Worm (Caenorhabditis elegans) whole organism, late embryonic: Measurements from ENCODE around the gene snpc-1.2.

Experiments used
- F13H6.1 ChIP-seq: sonication (generic microtip); optimal IDR thresholded peaks from 2 replicates; lab custom pipeline; 2016; ENCODE audit warnings: missing genetic modification characterization, missing compliant biosample characterization
- K02D7.2 ChIP-seq: sonication (generic microtip); optimal IDR thresholded peaks from 2 replicates; lab custom pipeline; 2017; ENCODE audit warnings: mild to moderate bottlenecking, missing genetic modification characterization, missing compliant biosample characterization
- K09A11.1 ChIP-seq: sonication (generic microtip); optimal IDR thresholded peaks from 2 replicates; lab custom pipeline; 2017; ENCODE audit warnings: antibody characterized with exemption, mild to moderate bottlenecking, missing genetic modification characterization, missing compliant biosample characterization; ENCODE audit not compliant: insufficient read depth
- T23F11.4 ChIP-seq: fragments of 200-800 bp; sonication (Bioruptor generic); optimal IDR thresholded peaks from 2 replicates; lab custom pipeline; 2018; ENCODE audit warnings: mild to moderate bottlenecking, missing genetic modification characterization, missing compliant biosample characterization
- Y22D7AL.16 ChIP-seq: sonication (generic microtip); optimal IDR thresholded peaks from 2 replicates; lab custom pipeline; 2016; ENCODE audit warnings: missing genetic modification characterization, missing compliant biosample characterization
- ceh-18 ChIP-seq: sonication (generic microtip); optimal IDR thresholded peaks from 2 replicates; lab custom pipeline; 2016; ENCODE audit warnings: missing genetic modification characterization, missing compliant biosample characterization
- ceh-2 ChIP-seq: sonication (generic microtip); optimal IDR thresholded peaks from 2 replicates; lab custom pipeline; 2016; ENCODE audit warnings: missing genotype, missing genetic modification characterization, missing compliant biosample characterization
- ceh-30 ChIP-seq: fragments of 150-350 bp; optimal IDR thresholded peaks from 2 replicates; lab custom pipeline; 2014; ENCODE audit warnings: missing biosample characterization, missing genetic modification characterization
- ceh-34 ChIP-seq: sonication (generic microtip); optimal IDR thresholded peaks from 2 replicates; lab custom pipeline; 2016; ENCODE audit warnings: mild to moderate bottlenecking, missing genetic modification characterization, missing compliant biosample characterization
- ceh-45 ChIP-seq: fragments of 200-800 bp; sonication (Bioruptor generic); IDR thresholded peaks from 2 replicates; pipeline ENCODE4 v1.3.6; 2022; ENCODE audit warnings: missing genetic modification reagents, missing genetic modification characterization, missing compliant biosample characterization
- ceh-48 ChIP-seq: sonication (generic microtip); optimal IDR thresholded peaks from 2 replicates; lab custom pipeline; 2016; ENCODE audit warnings: missing genetic modification characterization, inconsistent platforms, missing compliant biosample characterization
- dmd-4 ChIP-seq: sonication (generic microtip); optimal IDR thresholded peaks from 2 replicates; lab custom pipeline; 2016; ENCODE audit warnings: borderline replicate concordance, missing genetic modification characterization, missing compliant biosample characterization
- elt-2 ChIP-seq: sonication (generic microtip); optimal IDR thresholded peaks from 2 replicates; lab custom pipeline; 2016; ENCODE audit warnings: missing genetic modification reagents, missing genetic modification characterization, missing compliant biosample characterization
- elt-4 ChIP-seq: sonication (generic microtip); optimal IDR thresholded peaks from 2 replicates; lab custom pipeline; 2016; ENCODE audit warnings: missing genetic modification characterization, missing compliant biosample characterization
- ets-4 ChIP-seq: sonication (generic microtip); optimal IDR thresholded peaks from 2 replicates; lab custom pipeline; 2016; ENCODE audit warnings: missing genetic modification characterization, missing compliant biosample characterization
- fkh-10 ChIP-seq: fragments of 150-350 bp; optimal IDR thresholded peaks from 2 replicates; lab custom pipeline; 2014; ENCODE audit warnings: missing biosample characterization, missing genetic modification reagents, missing genetic modification characterization
- fkh-6 ChIP-seq: sonication (generic microtip); optimal IDR thresholded peaks from 2 replicates; lab custom pipeline; 2016; ENCODE audit warnings: missing genetic modification characterization, missing compliant biosample characterization
- hlh-15 ChIP-seq: sonication (generic microtip); optimal IDR thresholded peaks from 2 replicates; lab custom pipeline; 2016; ENCODE audit warnings: missing genetic modification characterization, missing compliant biosample characterization
- hlh-30 ChIP-seq: sonication (generic microtip); optimal IDR thresholded peaks from 2 replicates; lab custom pipeline; 2017; ENCODE audit warnings: antibody characterized with exemption, missing genetic modification characterization, missing compliant biosample characterization; ENCODE audit not compliant: insufficient read depth
- hlh-6 ChIP-seq: sonication (generic microtip); optimal IDR thresholded peaks from 2 replicates; lab custom pipeline; 2016; ENCODE audit warnings: missing genotype, missing genetic modification characterization, missing compliant biosample characterization
- hlh-8 ChIP-seq: sonication (generic microtip); optimal IDR thresholded peaks from 2 replicates; lab custom pipeline; 2016; ENCODE audit warnings: missing genotype, missing genetic modification characterization, missing compliant biosample characterization
- lim-6 ChIP-seq: sonication (generic microtip); optimal IDR thresholded peaks from 2 replicates; lab custom pipeline; 2016; ENCODE audit warnings: missing genetic modification characterization, missing compliant biosample characterization
- madf-2 ChIP-seq: sonication (generic microtip); optimal IDR thresholded peaks from 2 replicates; lab custom pipeline; 2017; ENCODE audit warnings: missing genetic modification characterization, missing compliant biosample characterization
- mec-3 ChIP-seq: sonication (generic microtip); optimal IDR thresholded peaks from 2 replicates; lab custom pipeline; 2016; ENCODE audit warnings: borderline replicate concordance, missing genetic modification characterization, missing compliant biosample characterization
- nfya-1 ChIP-seq: sonication (generic microtip); optimal IDR thresholded peaks from 2 replicates; lab custom pipeline; 2017; ENCODE audit warnings: missing genetic modification characterization, mild to moderate bottlenecking, missing compliant biosample characterization, antibody characterized with exemption, moderate library complexity
- nhr-11 ChIP-seq: fragments of 150-350 bp; optimal IDR thresholded peaks from 2 replicates; lab custom pipeline; 2014; ENCODE audit warnings: missing biosample characterization, missing genetic modification characterization
- nhr-232 ChIP-seq: sonication (generic microtip); optimal IDR thresholded peaks from 2 replicates; lab custom pipeline; 2016; ENCODE audit warnings: missing genetic modification characterization, missing compliant biosample characterization
- pag-3 ChIP-seq: sonication (generic microtip); optimal IDR thresholded peaks from 2 replicates; lab custom pipeline; 2016; ENCODE audit warnings: missing compliant biosample characterization, missing genetic modification characterization, borderline replicate concordance
- pqm-1 ChIP-seq: sonication (generic microtip); optimal IDR thresholded peaks from 2 replicates; lab custom pipeline; 2016; ENCODE audit warnings: missing genetic modification characterization, missing compliant biosample characterization
- pros-1 ChIP-seq: fragments of 150-350 bp; optimal IDR thresholded peaks from 2 replicates; lab custom pipeline; 2014; ENCODE audit warnings: missing biosample characterization, missing genetic modification reagents, missing genetic modification characterization
- sox-2 ChIP-seq: fragments of 200-800 bp; sonication (Bioruptor generic); IDR thresholded peaks from 2 replicates; pipeline ENCODE4 v1.3.6; 2022; ENCODE audit warnings: missing genetic modification reagents, missing genetic modification characterization, missing compliant biosample characterization
- sox-4 ChIP-seq: sonication (generic microtip); optimal IDR thresholded peaks from 2 replicates; lab custom pipeline; 2017; ENCODE audit warnings: mild to moderate bottlenecking, missing genetic modification characterization, inconsistent platforms, missing compliant biosample characterization
- tbx-7 ChIP-seq: sonication (generic microtip); optimal IDR thresholded peaks from 2 replicates; lab custom pipeline; 2016; ENCODE audit warnings: missing genotype, missing genetic modification characterization, missing compliant biosample characterization
- unc-3 ChIP-seq, 2 experiments: fragments of 200-800 bp in 1 of 2; sonication (Bioruptor generic) in 1 of 2; sonication (generic microtip) in 1 of 2; conservative IDR thresholded peaks in 1 of 2; optimal IDR thresholded peaks in 1 of 2; 2 replicates each; pipeline versions ENCODE4 v1.3.6 to Lab custom; 2016 to 2022; ENCODE audit warnings: missing compliant biosample characterization in 2 of 2, missing genetic modification characterization in 2 of 2, missing genetic modification reagents in 1 of 2
- unc-55 ChIP-seq: sonication (generic microtip); optimal IDR thresholded peaks from 2 replicates; lab custom pipeline; 2017; ENCODE audit warnings: missing biosample characterization, missing genetic modification reagents, missing genetic modification characterization
- unc-86 ChIP-seq: sonication (generic microtip); optimal IDR thresholded peaks from 2 replicates; lab custom pipeline; 2016; ENCODE audit warnings: missing genetic modification characterization, missing compliant biosample characterization

Gene snpc-1.2

ce11 chrIII:13153517-13153916 is 15.8 kb downstream of the snpc-1.2 start, which contains the start of gene abce-1:
abce-1 (plus strand) TSS chrIII:13153817.
- TF ChIP-seq sox-4 (tag; lab: Kevin White, UChicago) = no peak
- no peak for TF ChIP-seq pqm-1 (tag; lab: Kevin White, UChicago)
- no peak for TF ChIP-seq nhr-11 (tag; lab: Kevin White, UChicago)
- TF ChIP-seq T23F11.4 = no peak
- no peak for TF ChIP-seq dmd-4 (tag; lab: Kevin White, UChicago)
- no peak for TF ChIP-seq hlh-15 (tag; lab: Kevin White, UChicago)
- TF ChIP-seq elt-2 (tag; lab: Kevin White, UChicago) = no peak
- TF ChIP-seq ets-4 (tag; lab: Kevin White, UChicago) = no peak
- no peak for TF ChIP-seq madf-2 (tag; lab: Kevin White, UChicago)
- TF ChIP-seq unc-3 (GFP tag; conservative IDR thresholded peaks at IDR 0.05; lab: Robert Waterston, UW) = no peak
- TF ChIP-seq unc-3 (tag; optimal IDR thresholded peaks at IDR 0.05; lab: Kevin White, UChicago) = no peak
- TF ChIP-seq nhr-232 (tag; lab: Kevin White, UChicago) = no peak
- TF ChIP-seq ceh-18 = no peak
- no peak for TF ChIP-seq fkh-10 (GFP tag; lab: Kevin White, UChicago)

- TF ChIP-seq ceh-30 (tag; lab: Kevin White, UChicago) (no peak), hlh-6 (no peak), sox-2 (no peak), mec-3 (tag; lab: Kevin White, UChicago) (no peak), tbx-7 (tag; lab: Kevin White, UChicago) (no peak), F13H6.1 (tag; lab: Kevin White, UChicago) (no peak), pros-1 (no peak), ceh-48 (tag; lab: Kevin White, UChicago) (no peak), unc-86 (tag; lab: Kevin White, UChicago) (no peak), fkh-10 (GFP tag; lab: Kevin White, UChicago) (no peak), ets-4 (tag; lab: Kevin White, UChicago) (no peak), pag-3 (tag; lab: Kevin White, UChicago) (no peak), fkh-6 (tag; lab: Kevin White, UChicago) (no peak)
- TF ChIP-seq, all 69 proteins: peak for 0
Observed at ce11 chrIII:13152697-13153391, 16.5 kb downstream of the snpc-1.2 start, which contains the start of gene Y39E4B.10. Y39E4B.10 (minus strand) TSS chrIII:13152858.

ce11 chrIII:13151765-13152164 is 17.6 kb downstream of the snpc-1.2 start:
- no peak for TF ChIP-seq elt-4
- no peak for TF ChIP-seq lim-6 (tag; lab: Kevin White, UChicago)
- TF ChIP-seq hlh-6 = no peak
- no peak for TF ChIP-seq tbx-7 (tag; lab: Kevin White, UChicago)
- TF ChIP-seq nfya-1 (tag; lab: Kevin White, UChicago) = no peak
- no peak for TF ChIP-seq ets-4 (tag; lab: Kevin White, UChicago)
- TF ChIP-seq hlh-8 (tag; lab: Kevin White, UChicago) = no peak
- TF ChIP-seq ceh-34 = no peak
- no peak for TF ChIP-seq hlh-30 (tag; lab: Kevin White, UChicago)
- TF ChIP-seq ceh-45 (GFP tag; lab: Robert Waterston, UW) = no peak
- TF ChIP-seq ceh-2 = no peak
- TF ChIP-seq unc-55 (GFP tag; lab: Kevin White, UChicago) = no peak
- no peak for TF ChIP-seq Y22D7AL.16
- no peak for TF ChIP-seq K09A11.1 (tag; lab: Kevin White, UChicago)
- no peak for TF ChIP-seq K02D7.2 (tag; lab: Kevin White, UChicago)
